Fruit fly (Drosophila melanogaster): ENCODE measurements around the gene CG42713.

CG42713 gene

dm6 chr2L:8937837-8938413, 46.7 kb downstream of the CG42713 start (continued):
- no peak for TF ChIP-seq CG6254 (GFP tag; optimal IDR thresholded peaks at IDR 0.05)
- TF ChIP-seq CG2129 (GFP tag; IDR thresholded peaks at IDR 0.05; ENCODE audit: partially characterized antibody) = no peak
- TF ChIP-seq CG34422 (GFP tag; IDR thresholded peaks at IDR 0.05) = no peak
- no peak for TF ChIP-seq NfI (GFP tag; optimal IDR thresholded peaks at IDR 0.05)
- no peak for TF ChIP-seq CG13624 (GFP tag; optimal IDR thresholded peaks at IDR 0.05)
- TF ChIP-seq Optix (GFP tag; IDR thresholded peaks at IDR 0.05) = no peak
- no peak for TF ChIP-seq Poxn (GFP tag; IDR thresholded peaks at IDR 0.05)
- no peak for TF ChIP-seq crc (GFP tag; optimal IDR thresholded peaks at IDR 0.05)
- no peak for TF ChIP-seq Rx (GFP tag; IDR thresholded peaks at IDR 0.05)
- TF ChIP-seq CG15514 (GFP tag; optimal IDR thresholded peaks at IDR 0.05) = peak; percentile 34
- peak; percentile 30 for TF ChIP-seq Fer3 (tag; optimal IDR thresholded peaks at IDR 0.05)
- no peak for TF ChIP-seq az2 (GFP tag; optimal IDR thresholded peaks at IDR 0.05)
- no peak for TF ChIP-seq hb (GFP tag; IDR thresholded peaks at IDR 0.05; ENCODE audit: partially characterized antibody)
- TF ChIP-seq Nf-YC (tag; optimal IDR thresholded peaks at IDR 0.05) = no peak
- TF ChIP-seq Sox100B (GFP tag; optimal IDR thresholded peaks at IDR 0.05) = peak; percentile 34
- TF ChIP-seq CHES-1-like (GFP tag; optimal IDR thresholded peaks at IDR 0.05) = no peak
- TF ChIP-seq CG8765 (GFP tag; IDR thresholded peaks at IDR 0.05) = no peak
- no peak for TF ChIP-seq fd96Cb (tag; optimal IDR thresholded peaks at IDR 0.05)
- no peak for TF ChIP-seq CG10979 (tag; optimal IDR thresholded peaks at IDR 0.05)
- no peak for TF ChIP-seq GATAe (GFP tag; conservative IDR thresholded peaks at IDR 0.05)
- no peak for TF ChIP-seq h (optimal IDR thresholded peaks at IDR 0.05)
- TF ChIP-seq CG17829 (tag; optimal IDR thresholded peaks at IDR 0.05) = no peak
- no peak for TF ChIP-seq CG1832 (GFP tag; optimal IDR thresholded peaks at IDR 0.05)
- peak; percentile 57 for TF ChIP-seq ATbp (GFP tag; optimal IDR thresholded peaks at IDR 0.05)
- no peak for TF ChIP-seq CG11247 (GFP tag; IDR thresholded peaks at IDR 0.05)
- TF ChIP-seq CG2202 (tag; optimal IDR thresholded peaks at IDR 0.05) = no peak
- TF ChIP-seq Blimp-1 (GFP tag; optimal IDR thresholded peaks at IDR 0.05) = peak; percentile 34
- no peak for TF ChIP-seq ap (GFP tag; IDR thresholded peaks at IDR 0.05)
- TF ChIP-seq ase (GFP tag; IDR thresholded peaks at IDR 0.05) = no peak
- no peak for TF ChIP-seq lmd (GFP tag; IDR thresholded peaks at IDR 0.05)
- TF ChIP-seq mam (GFP tag; optimal IDR thresholded peaks at IDR 0.05) = no peak
- TF ChIP-seq gce (GFP tag; IDR thresholded peaks at IDR 0.05) = no peak
- no peak for TF ChIP-seq knrl (GFP tag; IDR thresholded peaks at IDR 0.05; ENCODE audit: partially characterized antibody)
- TF ChIP-seq bsh (GFP tag; optimal IDR thresholded peaks at IDR 0.05) = peak in 1 of 2 experiments; percentile 18
- TF ChIP-seq toy (GFP tag; IDR thresholded peaks at IDR 0.05) = no peak
- TF ChIP-seq CG31441 (GFP tag; IDR thresholded peaks at IDR 0.05) = no peak
- TF ChIP-seq CG10147 (GFP tag; optimal IDR thresholded peaks at IDR 0.05) = no peak
- peak; percentile 17 for TF ChIP-seq CG1603 (tag; optimal IDR thresholded peaks at IDR 0.05)
- TF ChIP-seq CG14860 (GFP tag; IDR thresholded peaks at IDR 0.05; ENCODE audit: partially characterized antibody) = no peak
- no peak for TF ChIP-seq eve (GFP tag; optimal IDR thresholded peaks at IDR 0.05)
- TF ChIP-seq ems (GFP tag; optimal IDR thresholded peaks at IDR 0.05) = no peak
- TF ChIP-seq sqz (GFP tag; optimal IDR thresholded peaks at IDR 0.05) = peak; percentile 31
- TF ChIP-seq CG1233 (GFP tag; optimal IDR thresholded peaks at IDR 0.05) = no peak
- peak; percentile 24 for TF ChIP-seq odd (GFP tag; optimal IDR thresholded peaks at IDR 0.05)
- peak; percentile 43 for TF ChIP-seq PHDP (tag; optimal IDR thresholded peaks at IDR 0.05)
- TF ChIP-seq Med (GFP tag) = peak; percentile 69
- TF ChIP-seq CG17912 (GFP tag; optimal IDR thresholded peaks at IDR 0.05) = no peak
- peak; percentile 29 for TF ChIP-seq CrebB (tag; optimal IDR thresholded peaks at IDR 0.05)
- no peak for TF ChIP-seq CG2875 (GFP tag; optimal IDR thresholded peaks at IDR 0.05)
- no peak for TF ChIP-seq ac (GFP tag; optimal IDR thresholded peaks at IDR 0.05)
- peak; percentile 7; the same call in 1 of the 2 replicates for TF ChIP-seq onecut (GFP tag; IDR thresholded peaks at IDR 0.05)

Data from whole organism, embryonic.